Fruit fly (Drosophila melanogaster) whole organism, embryonic: ENCODE measurements around the gene CG31817.

Experiments
- CG12744 ChIP-seq: fragments of 200-800 bp; sonication (Bioruptor generic); optimal IDR thresholded peaks from 2 replicates; lab custom pipeline; 2016; ENCODE audit warnings: missing biosample characterization, missing genetic modification characterization
- Oaz ChIP-seq: fragments of 200-800 bp; sonication (Bioruptor generic); IDR thresholded peaks from 2 replicates; pipeline ENCODE4 v1.3.6; 2022; ENCODE audit warnings: missing biosample characterization, missing genetic modification characterization
- pan ChIP-seq, 4 experiments: fragments of >200 bp in 3 of 4; fragments of 200-800 bp in 1 of 4; sonication (Bioruptor generic) in 1 of 4; optimal IDR thresholded peaks in 3 of 4; IDR thresholded peaks in 1 of 4; 2 replicates each; pipeline versions ENCODE4 v1.3.6 to Lab custom; 2017 to 2022; ENCODE audit warnings: missing biosample characterization in 2 of 4, missing genetic modification characterization in 2 of 4, mixed read lengths in 1 of 4

DNA sequence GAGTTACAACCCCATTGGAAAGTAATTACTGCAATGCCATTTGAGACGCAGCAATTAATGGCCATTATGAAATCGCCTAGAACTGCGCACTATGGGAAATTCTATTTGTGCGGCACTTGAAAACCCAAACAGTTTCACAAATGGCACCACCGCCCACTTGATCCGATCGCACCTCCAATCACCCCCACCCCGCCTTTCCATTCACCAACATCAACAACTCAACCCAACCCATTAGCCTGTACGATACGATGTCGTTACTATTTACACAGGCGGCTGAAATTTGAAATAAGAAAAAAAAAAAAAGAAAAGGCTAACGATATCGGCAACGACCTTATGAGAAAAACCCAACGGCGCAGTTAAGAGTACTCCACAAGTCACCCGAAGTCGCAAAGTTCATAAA is 20.6 kb downstream of the CG31817 start:
- no peak for TF ChIP-seq Oaz (GFP tag; lab: Robert Waterston, UW)
- no peak for TF ChIP-seq pan (optimal IDR thresholded peaks at IDR 0.05; lab: Kevin White, UChicago)
- TF ChIP-seq pan (GFP tag; optimal IDR thresholded peaks at IDR 0.05 in 1 of 2, IDR thresholded peaks at IDR 0.05 in 1 of 2) = no peak
- TF ChIP-seq CG12744 (GFP tag; lab: Kevin White, UChicago) = no peak
